Fruit fly (Drosophila melanogaster) whole organism, prepupa: ENCODE measurements around the gene Indy-2.

Source experiments
- Blimp-1 ChIP-seq: fragments of 200-800 bp; sonication (Bioruptor generic); optimal IDR thresholded peaks from 3 replicates; lab custom pipeline; 2017; ENCODE audit warnings: missing biosample characterization, missing genetic modification characterization, mild to moderate bottlenecking, moderate library complexity, missing genetic modification reagents
- CG10669 ChIP-seq: fragments of 200-800 bp; sonication (Bioruptor generic); optimal IDR thresholded peaks from 3 replicates; lab custom pipeline; 2018; ENCODE audit warnings: missing biosample characterization, mild to moderate bottlenecking, missing genetic modification characterization, moderate library complexity
- CG11294 ChIP-seq: fragments of 200-800 bp; sonication (Bioruptor generic); IDR thresholded peaks from 2 replicates; pipeline ENCODE4 v1.3.6; 2022; ENCODE audit warnings: missing biosample characterization, missing genetic modification characterization
- CG11902 ChIP-seq: fragments of 200-800 bp; sonication (Bioruptor generic); optimal IDR thresholded peaks from 3 replicates; lab custom pipeline; 2016; ENCODE audit warnings: missing biosample characterization, missing genetic modification characterization
- CG15336 ChIP-seq: fragments of 200-800 bp; sonication (Bioruptor generic); IDR thresholded peaks from 2 replicates; pipeline ENCODE4 v1.3.6; 2022; ENCODE audit warnings: missing biosample characterization, missing genetic modification characterization
- CG1621 ChIP-seq: fragments of 200-800 bp; sonication (Bioruptor generic); optimal IDR thresholded peaks from 3 replicates; lab custom pipeline; 2018; ENCODE audit warnings: missing biosample characterization, mild to moderate bottlenecking, missing genetic modification characterization
- CG16779 ChIP-seq: fragments of 200-800 bp; sonication (Bioruptor generic); optimal IDR thresholded peaks from 3 replicates; lab custom pipeline; 2017; ENCODE audit warnings: missing biosample characterization, mild to moderate bottlenecking, missing genetic modification characterization
- CG31627 ChIP-seq: fragments of 200-800 bp; sonication (Bioruptor generic); optimal IDR thresholded peaks from 3 replicates; lab custom pipeline; 2016; ENCODE audit warnings: missing biosample characterization, missing genetic modification characterization
- CG32006 ChIP-seq: fragments of 200-800 bp; sonication (Bioruptor generic); optimal IDR thresholded peaks from 3 replicates; lab custom pipeline; 2017; ENCODE audit warnings: missing biosample characterization, mild to moderate bottlenecking, missing genetic modification characterization
- CG6163 ChIP-seq: fragments of 200-800 bp; sonication (Bioruptor generic); IDR thresholded peaks from 3 replicates; pipeline ENCODE4 v1.3.6; 2022; ENCODE audit warnings: missing biosample characterization, missing genetic modification characterization
- CG6276 ChIP-seq: fragments of 200-800 bp; sonication (Bioruptor generic); optimal IDR thresholded peaks from 2 replicates; lab custom pipeline; 2017; ENCODE audit warnings: missing biosample characterization, mild to moderate bottlenecking, missing genetic modification characterization
- CG6854 ChIP-seq: fragments of 200-800 bp; sonication (Bioruptor generic); optimal IDR thresholded peaks from 2 replicates; lab custom pipeline; 2017; ENCODE audit warnings: missing biosample characterization, mild to moderate bottlenecking, missing genetic modification characterization
- CG7368 ChIP-seq: fragments of 200-800 bp; sonication (Bioruptor generic); optimal IDR thresholded peaks from 3 replicates; lab custom pipeline; 2016; ENCODE audit warnings: missing biosample characterization, missing genetic modification characterization
- CG8119 ChIP-seq: fragments of 200-800 bp; sonication (Bioruptor generic); IDR thresholded peaks from 3 replicates; pipeline ENCODE4 v1.3.6; 2022; ENCODE audit warnings: missing biosample characterization, missing genetic modification characterization
- CG8319 ChIP-seq: fragments of 200-800 bp; sonication (Bioruptor generic); optimal IDR thresholded peaks from 3 replicates; lab custom pipeline; 2016; ENCODE audit warnings: missing biosample characterization, missing genetic modification characterization
- CG8632 ChIP-seq: fragments of 200-800 bp; sonication (Bioruptor generic); optimal IDR thresholded peaks from 3 replicates; lab custom pipeline; 2016; ENCODE audit warnings: missing biosample characterization, missing genetic modification characterization
- CG9139 ChIP-seq: fragments of 200-800 bp; sonication (Bioruptor generic); optimal IDR thresholded peaks from 3 replicates; lab custom pipeline; 2017; ENCODE audit warnings: missing biosample characterization, mild to moderate bottlenecking, missing genetic modification characterization
- Eip75B ChIP-seq: fragments of 200-800 bp; sonication (Bioruptor generic); optimal IDR thresholded peaks from 3 replicates; lab custom pipeline; 2016; ENCODE audit warnings: missing biosample characterization, missing genetic modification characterization
- Eip78C ChIP-seq: fragments of 200-800 bp; sonication (Bioruptor generic); peaks from one replicate; lab custom pipeline; 2016; ENCODE audit warnings: missing biosample characterization, missing genetic modification characterization
- Eip93F ChIP-seq: fragments of 200-800 bp; sonication (Bioruptor generic); optimal IDR thresholded peaks from 2 replicates; lab custom pipeline; 2016; ENCODE audit warnings: missing biosample characterization, mild to moderate bottlenecking, missing genetic modification characterization
- Ets21C ChIP-seq: fragments of 200-800 bp; sonication (Bioruptor generic); optimal IDR thresholded peaks from 3 replicates; lab custom pipeline; 2016; ENCODE audit warnings: missing biosample characterization, missing genetic modification characterization
- Ets96B ChIP-seq: fragments of 200-800 bp; optimal IDR thresholded peaks from 2 replicates; lab custom pipeline; 2019; ENCODE audit warnings: missing biosample characterization, mild to moderate bottlenecking, missing genetic modification characterization, moderate library complexity
- Gug ChIP-seq: fragments of 200-800 bp; sonication (Bioruptor generic); IDR thresholded peaks from 2 replicates; pipeline ENCODE4 v1.3.6; 2022; ENCODE audit warnings: missing biosample characterization, missing genetic modification characterization
- Hr38 ChIP-seq: sonication (Bioruptor generic); optimal IDR thresholded peaks from 2 replicates; lab custom pipeline; 2016; ENCODE audit warnings: missing biosample characterization, missing genetic modification characterization
- Hr4 ChIP-seq: fragments of 200-800 bp; sonication (Bioruptor generic); optimal IDR thresholded peaks from 3 replicates; lab custom pipeline; 2016; ENCODE audit warnings: missing biosample characterization, missing genetic modification characterization
- Met ChIP-seq: fragments of 200-800 bp; sonication (Bioruptor generic); optimal IDR thresholded peaks from 3 replicates; lab custom pipeline; 2016; ENCODE audit warnings: missing biosample characterization, missing genetic modification characterization
- OdsH ChIP-seq: fragments of 200-800 bp; sonication (Bioruptor generic); optimal IDR thresholded peaks from 3 replicates; lab custom pipeline; 2016; ENCODE audit warnings: missing biosample characterization, missing genetic modification characterization
- Smox ChIP-seq: fragments of 200-800 bp; sonication (Bioruptor generic); optimal IDR thresholded peaks from 3 replicates; lab custom pipeline; 2016; ENCODE audit warnings: missing biosample characterization, missing genetic modification characterization
- Sox102F ChIP-seq: fragments of 200-800 bp; sonication (Bioruptor generic); optimal IDR thresholded peaks from 2 replicates; lab custom pipeline; 2016; ENCODE audit warnings: missing biosample characterization, mild to moderate bottlenecking, missing genetic modification characterization
- acj6 ChIP-seq: fragments of 200-800 bp; sonication (Bioruptor generic); optimal IDR thresholded peaks from 3 replicates; lab custom pipeline; 2016; ENCODE audit warnings: missing biosample characterization, missing genetic modification characterization
- cyc ChIP-seq: fragments of 200-800 bp; sonication (Bioruptor generic); optimal IDR thresholded peaks from 3 replicates; lab custom pipeline; 2016; ENCODE audit warnings: missing biosample characterization, missing genetic modification characterization
- dac ChIP-seq: fragments of 200-800 bp; sonication (Bioruptor generic); optimal IDR thresholded peaks from 2 replicates; lab custom pipeline; 2017; ENCODE audit warnings: missing biosample characterization, mild to moderate bottlenecking, missing genetic modification characterization
- esn ChIP-seq: fragments of 200-800 bp; sonication (Bioruptor generic); optimal IDR thresholded peaks from 2 replicates; lab custom pipeline; 2016; ENCODE audit warnings: missing biosample characterization, mild to moderate bottlenecking, missing genetic modification characterization, moderate library complexity
- fd59A ChIP-seq: fragments of 200-800 bp; sonication (Bioruptor generic); optimal IDR thresholded peaks from 2 replicates; lab custom pipeline; 2017; ENCODE audit warnings: missing biosample characterization, mild to moderate bottlenecking, missing genetic modification characterization, missing genetic modification reagents
- fd85E ChIP-seq: fragments of 200-800 bp; sonication (Bioruptor generic); optimal IDR thresholded peaks from 3 replicates; lab custom pipeline; 2016; ENCODE audit warnings: missing biosample characterization, missing genetic modification characterization
- fkh ChIP-seq: fragments of 200-800 bp; sonication (Bioruptor generic); optimal IDR thresholded peaks from 3 replicates; lab custom pipeline; 2017; ENCODE audit warnings: missing biosample characterization, mild to moderate bottlenecking, missing genetic modification characterization, moderate library complexity
- lz ChIP-seq: fragments of 200-800 bp; sonication (Bioruptor generic); optimal IDR thresholded peaks from 3 replicates; lab custom pipeline; 2016; ENCODE audit warnings: missing biosample characterization, missing genetic modification characterization
- net ChIP-seq: fragments of 200-800 bp; sonication (Bioruptor generic); optimal IDR thresholded peaks from 3 replicates; lab custom pipeline; 2016; ENCODE audit warnings: missing biosample characterization, missing genetic modification characterization
- pdm3 ChIP-seq: fragments of 200-800 bp; sonication (Bioruptor generic); optimal IDR thresholded peaks from 3 replicates; lab custom pipeline; 2016; ENCODE audit warnings: missing biosample characterization, missing genetic modification characterization
- salr ChIP-seq, 2 experiments: fragments of 200-800 bp; sonication (Bioruptor generic); optimal IDR thresholded peaks; 3 replicates each; lab custom pipeline; 2016 to 2018; ENCODE audit warnings: missing biosample characterization in 2 of 2, missing genetic modification characterization in 2 of 2, mild to moderate bottlenecking in 1 of 2
- spab ChIP-seq: fragments of 200-800 bp; sonication (Bioruptor generic); optimal IDR thresholded peaks from 2 replicates; lab custom pipeline; 2017; ENCODE audit warnings: missing biosample characterization, mild to moderate bottlenecking, missing genetic modification characterization, missing genetic modification reagents
- topi ChIP-seq: fragments of 200-800 bp; sonication (Bioruptor generic); optimal IDR thresholded peaks from 3 replicates; lab custom pipeline; 2016; ENCODE audit warnings: missing biosample characterization, missing genetic modification characterization
- vri ChIP-seq: fragments of 200-800 bp; sonication (Bioruptor generic); optimal IDR thresholded peaks from 3 replicates; lab custom pipeline; 2016; ENCODE audit warnings: missing biosample characterization, mild to moderate bottlenecking, missing genetic modification characterization

Gene Indy-2

dm6 chr3R:20010942-20011341 lies 31.6 kb upstream of the Indy-2 start:
- TF ChIP-seq fd85E (GFP tag; lab: Kevin White, UChicago) = no peak
- TF ChIP-seq Ets21C (GFP tag; lab: Kevin White, UChicago) = no peak
- no peak for TF ChIP-seq CG8119
- no peak for TF ChIP-seq Hr4 (GFP tag; lab: Kevin White, UChicago)
- no peak for TF ChIP-seq CG31627 (GFP tag; lab: Kevin White, UChicago)
- TF ChIP-seq CG15336 (GFP tag; lab: Robert Waterston, UW) = no peak
- no peak for TF ChIP-seq CG1621
- no peak for TF ChIP-seq Hr38 (GFP tag; lab: Kevin White, UChicago)
- no peak for TF ChIP-seq CG6854
- TF ChIP-seq Met (GFP tag; lab: Kevin White, UChicago) = no peak
- TF ChIP-seq fkh = no peak
- no peak for TF ChIP-seq CG32006 (GFP tag; lab: Kevin White, UChicago)
- TF ChIP-seq CG8632 (GFP tag; lab: Kevin White, UChicago) = no peak

dm6 chr3R:20012688-20013087 lies 29.9 kb upstream of the Indy-2 start:
- no peak for TF ChIP-seq Smox (GFP tag; lab: Kevin White, UChicago)

- TF ChIP-seq Eip75B (no peak), CG31627 (GFP tag; lab: Kevin White, UChicago) (no peak), Gug (GFP tag; lab: Robert Waterston, UW) (no peak), CG6276 (GFP tag; lab: Kevin White, UChicago) (no peak), CG16779 (tag; lab: Kevin White, UChicago) (no peak), CG7368 (GFP tag; lab: Kevin White, UChicago) (no peak)
These were observed 29.1 kb upstream of the Indy-2 start, which contains the start of the genes CG17190 and CG4836 for dm6 chr3R:20013404-20013922. Gene CG17190, minus strand, starts transcription at chr3R:20013504. Gene CG4836, plus strand, starts transcription at chr3R:20013872.

dm6 chr3R:20021152-20021769 lies 21.3 kb upstream of the Indy-2 start, which contains the start of the genes PIG-L and psidin:
Gene PIG-L, minus strand, starts transcription at chr3R:20021338.
Gene psidin, plus strand, starts transcription at chr3R:20021704.
- no peak for TF ChIP-seq Sox102F
- TF ChIP-seq spab (GFP tag; lab: Kevin White, UChicago) = no peak
- peak; percentile 84 for TF ChIP-seq Ets96B (tag; lab: Kevin White, UChicago)
- peak; percentile 79 for TF ChIP-seq fd59A (GFP tag; lab: Kevin White, UChicago)
- peak; percentile 96 for TF ChIP-seq Eip78C
- peak; percentile 75 for TF ChIP-seq topi (GFP tag; lab: Kevin White, UChicago)
- peak; percentile 89 for TF ChIP-seq CG8632 (GFP tag; lab: Kevin White, UChicago)
- peak; percentile 90 for TF ChIP-seq CG32006 (GFP tag; lab: Kevin White, UChicago)
- TF ChIP-seq salr (GFP tag; optimal IDR thresholded peaks at IDR 0.05; lab: Kevin White, UChicago) = peak; percentile 45 to 87
- TF ChIP-seq lz (GFP tag; lab: Kevin White, UChicago) = peak; percentile 84
- peak; percentile 78 for TF ChIP-seq Ets21C (GFP tag; lab: Kevin White, UChicago)
- peak; percentile 88 for TF ChIP-seq Hr4 (GFP tag; lab: Kevin White, UChicago)
- peak; percentile 66 for TF ChIP-seq CG11294 (GFP tag; lab: Robert Waterston, UW)
- no peak for TF ChIP-seq Eip93F (GFP tag; lab: Kevin White, UChicago)
- peak; percentile 89 for TF ChIP-seq Smox (GFP tag; lab: Kevin White, UChicago)
- TF ChIP-seq CG9139 = no peak
- no peak for TF ChIP-seq CG1621
- TF ChIP-seq cyc = peak; percentile 64
- no peak for TF ChIP-seq vri (GFP tag; lab: Kevin White, UChicago)
- TF ChIP-seq CG8319 (GFP tag; lab: Kevin White, UChicago) = peak; percentile 12
- TF ChIP-seq pdm3 (GFP tag; lab: Kevin White, UChicago) = peak; percentile 90
- peak; percentile 86 for TF ChIP-seq net
- TF ChIP-seq CG10669 = no peak
- peak; percentile 8 for TF ChIP-seq Hr38 (GFP tag; lab: Kevin White, UChicago)
- TF ChIP-seq CG11902 (GFP tag; lab: Kevin White, UChicago) = peak; percentile 53
- TF ChIP-seq acj6 (GFP tag; lab: Kevin White, UChicago) = peak; percentile 86
- TF ChIP-seq CG31627 (GFP tag; lab: Kevin White, UChicago) = peak; percentile 92
- peak; percentile 85 for TF ChIP-seq CG15336 (GFP tag; lab: Robert Waterston, UW)
- TF ChIP-seq esn (GFP tag; lab: Kevin White, UChicago) = peak; percentile 89
- TF ChIP-seq CG6276 (GFP tag; lab: Kevin White, UChicago) = no peak
- TF ChIP-seq CG7368 (GFP tag; lab: Kevin White, UChicago) = no peak
- peak; percentile 88 for TF ChIP-seq CG8119
- TF ChIP-seq Blimp-1 (GFP tag; lab: Kevin White, UChicago) = peak; percentile 12
- peak; percentile 59 for TF ChIP-seq dac (GFP tag; lab: Kevin White, UChicago)
- peak; percentile 57; the same call in 2 of the 3 replicates for TF ChIP-seq CG6163 (GFP tag; lab: Robert Waterston, UW)
- TF ChIP-seq OdsH (GFP tag; lab: Kevin White, UChicago) = peak; percentile 87
